Worm (Caenorhabditis elegans) whole organism, L3 larva: ENCODE measurements around the gene cri-2.

Experiments
- ZK546.5 ChIP-seq: sonication (generic microtip); optimal IDR thresholded peaks from 2 replicates; lab custom pipeline; 2017; ENCODE audit warnings: missing biosample characterization, missing genetic modification characterization
- aly-2 ChIP-seq: fragments of 150-350 bp; optimal IDR thresholded peaks from 2 replicates; lab custom pipeline; 2014; ENCODE audit warnings: missing biosample characterization, missing genetic modification characterization
- ceh-16 ChIP-seq: sonication (generic microtip); optimal IDR thresholded peaks from 2 replicates; lab custom pipeline; 2017; ENCODE audit warnings: missing biosample characterization, missing genetic modification characterization
- ceh-28 ChIP-seq: fragments of 150-350 bp; optimal IDR thresholded peaks from 2 replicates; lab custom pipeline; 2014; ENCODE audit warnings: missing biosample characterization, missing genetic modification reagents, missing genetic modification characterization
- ceh-82 ChIP-seq: fragments of 150-350 bp; optimal IDR thresholded peaks from 2 replicates; lab custom pipeline; 2014; ENCODE audit warnings: missing biosample characterization, missing genetic modification characterization
- ceh-9 ChIP-seq: sonication (generic microtip); optimal IDR thresholded peaks from 2 replicates; lab custom pipeline; 2018; ENCODE audit warnings: missing biosample characterization, missing genetic modification characterization
- daf-12 ChIP-seq: fragments of 150-350 bp; optimal IDR thresholded peaks from 2 replicates; lab custom pipeline; 2014; ENCODE audit warnings: missing biosample characterization, missing genetic modification reagents, missing genetic modification characterization
- egl-5 ChIP-seq: fragments of 150-350 bp; optimal IDR thresholded peaks from 2 replicates; lab custom pipeline; 2017; ENCODE audit warnings: missing biosample characterization, missing genetic modification reagents, missing genetic modification characterization, inconsistent platforms
- elt-1 ChIP-seq: fragments of 150-350 bp; optimal IDR thresholded peaks from 2 replicates; lab custom pipeline; 2014; ENCODE audit warnings: missing biosample characterization, missing genetic modification characterization
- elt-2 ChIP-seq: sonication (generic microtip); optimal IDR thresholded peaks from 2 replicates; lab custom pipeline; 2016; ENCODE audit warnings: missing genetic modification reagents, mild to moderate bottlenecking, missing genetic modification characterization, missing compliant biosample characterization
- eor-1 ChIP-seq, 2 experiments: fragments of 150-350 bp; optimal IDR thresholded peaks; 2 replicates each; lab custom pipeline; 2014 to 2018; ENCODE audit warnings: missing biosample characterization in 2 of 2, missing genetic modification characterization in 2 of 2
- fkh-2 ChIP-seq: fragments of 150-350 bp; optimal IDR thresholded peaks from 2 replicates; lab custom pipeline; 2014; ENCODE audit warnings: missing biosample characterization, missing genetic modification reagents, missing genetic modification characterization
- jun-1 ChIP-seq: fragments of 150-350 bp; optimal IDR thresholded peaks from 2 replicates; lab custom pipeline; 2014; ENCODE audit warnings: missing biosample characterization, missing genetic modification reagents, missing genetic modification characterization
- lin-15B ChIP-seq: fragments of 150-350 bp; optimal IDR thresholded peaks from 2 replicates; lab custom pipeline; 2014; ENCODE audit warnings: missing biosample characterization, missing genetic modification characterization
- lin-39 ChIP-seq: fragments of 150-350 bp; optimal IDR thresholded peaks from 2 replicates; lab custom pipeline; 2018; ENCODE audit warnings: missing biosample characterization, missing genetic modification reagents, missing genetic modification characterization
- lsy-12 ChIP-seq: sonication (generic microtip); optimal IDR thresholded peaks from 2 replicates; lab custom pipeline; 2016; ENCODE audit warnings: mild to moderate bottlenecking, missing genetic modification characterization, missing compliant biosample characterization
- nfya-1 ChIP-seq: sonication (generic microtip); optimal IDR thresholded peaks from 2 replicates; lab custom pipeline; 2017; ENCODE audit warnings: missing genetic modification characterization, mild to moderate bottlenecking, missing compliant biosample characterization, antibody characterized with exemption, moderate library complexity; ENCODE audit not compliant: insufficient read depth
- nhr-12 ChIP-seq: fragments of 150-350 bp; optimal IDR thresholded peaks from 2 replicates; lab custom pipeline; 2014; ENCODE audit warnings: missing biosample characterization, missing genetic modification characterization
- nhr-23 ChIP-seq: fragments of 150-350 bp; optimal IDR thresholded peaks from 2 replicates; lab custom pipeline; 2014; ENCODE audit warnings: missing biosample characterization, missing genetic modification reagents, missing genetic modification characterization
- nhr-237 ChIP-seq: fragments of 150-350 bp; optimal IDR thresholded peaks from 2 replicates; lab custom pipeline; 2014; ENCODE audit warnings: missing biosample characterization, missing genetic modification characterization
- nhr-25 ChIP-seq: sonication (generic microtip); optimal IDR thresholded peaks from 2 replicates; lab custom pipeline; 2017; ENCODE audit warnings: missing biosample characterization, missing genetic modification characterization
- nhr-28 ChIP-seq: fragments of 150-350 bp; optimal IDR thresholded peaks from 2 replicates; lab custom pipeline; 2014; ENCODE audit warnings: missing biosample characterization, missing genetic modification characterization
- nhr-43 ChIP-seq: sonication (generic microtip); optimal IDR thresholded peaks from 2 replicates; lab custom pipeline; 2016; ENCODE audit warnings: mild to moderate bottlenecking, missing genetic modification characterization, missing compliant biosample characterization; ENCODE audit not compliant: poor library complexity, severe bottlenecking
- nhr-67 ChIP-seq: fragments of 150-350 bp; optimal IDR thresholded peaks from 2 replicates; lab custom pipeline; 2014; ENCODE audit warnings: missing biosample characterization, missing genetic modification characterization
- nhr-77 ChIP-seq: fragments of 150-350 bp; optimal IDR thresholded peaks from 2 replicates; lab custom pipeline; 2014; ENCODE audit warnings: missing biosample characterization, missing genetic modification characterization
- pqm-1 ChIP-seq: fragments of 150-350 bp; optimal IDR thresholded peaks from 2 replicates; lab custom pipeline; 2017; ENCODE audit warnings: missing biosample characterization, missing genetic modification characterization, inconsistent platforms
- sea-2 ChIP-seq: fragments of 150-350 bp; sonication (generic microtip); optimal IDR thresholded peaks from 4 replicates; lab custom pipeline; 2014; ENCODE audit warnings: missing biosample characterization, missing genetic modification reagents, missing genetic modification characterization
- skn-1 ChIP-seq: fragments of 150-350 bp; optimal IDR thresholded peaks from 2 replicates; lab custom pipeline; 2014; ENCODE audit warnings: missing biosample characterization, missing genetic modification characterization
- snpc-4 ChIP-seq: fragments of 150-350 bp; optimal IDR thresholded peaks from 2 replicates; lab custom pipeline; 2014; ENCODE audit warnings: missing biosample characterization, missing genetic modification characterization
- tbx-2 ChIP-seq: sonication (generic microtip); optimal IDR thresholded peaks from 2 replicates; lab custom pipeline; 2016; ENCODE audit warnings: mild to moderate bottlenecking, missing genetic modification characterization, missing compliant biosample characterization
- unc-39 ChIP-seq: sonication (generic microtip); optimal IDR thresholded peaks from 4 replicates; lab custom pipeline; 2017; ENCODE audit warnings: missing biosample characterization, missing genetic modification characterization
- unc-62 ChIP-seq: fragments of 150-350 bp; sonication (generic microtip); optimal IDR thresholded peaks from 4 replicates; lab custom pipeline; 2014; ENCODE audit warnings: missing biosample characterization, missing genetic modification reagents, missing genetic modification characterization
- zag-1 ChIP-seq: fragments of 150-350 bp; optimal IDR thresholded peaks from 2 replicates; lab custom pipeline; 2014; ENCODE audit warnings: missing biosample characterization, missing genetic modification characterization
- ztf-4 ChIP-seq: fragments of 150-350 bp; optimal IDR thresholded peaks from 2 replicates; lab custom pipeline; 2014; ENCODE audit warnings: missing biosample characterization, missing genetic modification characterization

cri-2 gene

ce11 chrV:8228712-8229119 lies 27.1 kb downstream of the cri-2 start (continued):
- no peak for TF ChIP-seq ZK546.5 (tag; lab: Kevin White, UChicago)

ce11 chrV:8230056-8230455 lies 28.4 kb downstream of the cri-2 start:
- TF ChIP-seq nfya-1 (tag; lab: Kevin White, UChicago) (peak; percentile 25), elt-2 (peak; percentile 1), skn-1 (tag; lab: Kevin White, UChicago) (no peak), nhr-77 (tag; lab: Kevin White, UChicago) (no peak), nhr-237 (tag; lab: Kevin White, UChicago) (no peak), snpc-4 (tag; lab: Kevin White, UChicago) (peak; percentile 62)
- TF ChIP-seq, all 47 proteins: peak for 3

- peak; percentile 39 for TF ChIP-seq nhr-23 (tag; lab: Kevin White, UChicago)
- no peak for TF ChIP-seq elt-1 (tag; lab: Kevin White, UChicago)
- TF ChIP-seq lin-15B (tag; lab: Kevin White, UChicago): no peak
- TF ChIP-seq nhr-67: no peak
- no peak for TF ChIP-seq nhr-43 (tag; lab: Kevin White, UChicago)
- peak; percentile 29 for TF ChIP-seq snpc-4 (tag; lab: Kevin White, UChicago)
- peak; percentile 53 for TF ChIP-seq nhr-25
- TF ChIP-seq unc-39 (tag; lab: Kevin White, UChicago): no peak
- TF ChIP-seq nfya-1 (tag; lab: Kevin White, UChicago): peak; percentile 36
- TF ChIP-seq pqm-1 (tag; lab: Kevin White, UChicago): peak; percentile 40
- peak; percentile 2 for TF ChIP-seq lin-39 (tag; lab: Kevin White, UChicago)
- peak; percentile 20 for TF ChIP-seq elt-2
- no peak for TF ChIP-seq nhr-237 (tag; lab: Kevin White, UChicago)
- no peak for TF ChIP-seq ztf-4 (tag; lab: Kevin White, UChicago)
- no peak for TF ChIP-seq jun-1 (tag; lab: Kevin White, UChicago)
- no peak for TF ChIP-seq ceh-16 (tag; lab: Kevin White, UChicago)
- peak; percentile 41 for TF ChIP-seq lsy-12 (tag; lab: Kevin White, UChicago)
Measured at ce11 chrV:8235331-8235730, 33.7 kb downstream of the cri-2 start.

- TF ChIP-seq egl-5 (tag; lab: Kevin White, UChicago): no peak
- TF ChIP-seq lsy-12 (tag; lab: Kevin White, UChicago): no peak
- TF ChIP-seq nhr-23 (tag; lab: Kevin White, UChicago): peak; percentile 62
- TF ChIP-seq nhr-77 (tag; lab: Kevin White, UChicago): no peak
- TF ChIP-seq ztf-4 (tag; lab: Kevin White, UChicago): no peak
- TF ChIP-seq jun-1 (tag; lab: Kevin White, UChicago): no peak
- TF ChIP-seq nhr-28: no peak
- TF ChIP-seq elt-1 (tag; lab: Kevin White, UChicago): no peak
- TF ChIP-seq ceh-28 (tag; lab: Kevin White, UChicago): peak; percentile 73
- no peak for TF ChIP-seq tbx-2 (tag; lab: Kevin White, UChicago)
Measured at ce11 chrV:8238290-8238689, 36.7 kb downstream of the cri-2 start, which contains the start of gene rol-3. rol-3 (minus strand) TSS chrV:8238409.

- no peak for TF ChIP-seq ceh-9 (tag; lab: Kevin White, UChicago)
- no peak for TF ChIP-seq nhr-25
- no peak for TF ChIP-seq nhr-12
- TF ChIP-seq zag-1 (tag; lab: Kevin White, UChicago): no peak
- no peak for TF ChIP-seq ztf-4 (tag; lab: Kevin White, UChicago)
- no peak for TF ChIP-seq fkh-2 (tag; lab: Kevin White, UChicago)
- no peak for TF ChIP-seq nhr-23 (tag; lab: Kevin White, UChicago)
- no peak for TF ChIP-seq ceh-82 (tag; lab: Kevin White, UChicago)
- TF ChIP-seq sea-2: no peak
- no peak for TF ChIP-seq nhr-237 (tag; lab: Kevin White, UChicago)
- no peak for TF ChIP-seq snpc-4 (tag; lab: Kevin White, UChicago)
- no peak for TF ChIP-seq tbx-2 (tag; lab: Kevin White, UChicago)
- no peak for TF ChIP-seq ceh-28 (tag; lab: Kevin White, UChicago)
- no peak for TF ChIP-seq ZK546.5 (tag; lab: Kevin White, UChicago)
- TF ChIP-seq daf-12 (tag; lab: Kevin White, UChicago): no peak
- no peak for TF ChIP-seq unc-62 (GFP tag; lab: Kevin White, UChicago)
- TF ChIP-seq eor-1 (tag; optimal IDR thresholded peaks at IDR 0.05; lab: Kevin White, UChicago): no peak
- TF ChIP-seq aly-2 (tag; lab: Kevin White, UChicago): no peak
- TF ChIP-seq nfya-1 (tag; lab: Kevin White, UChicago): no peak
Measured at ce11 chrV:8239928-8240327, 38.3 kb downstream of the cri-2 start, which contains the start of gene C16D9.3. C16D9.3 (minus strand) TSS chrV:8240028.
